Fruit fly (Drosophila melanogaster) S2 (cell line): Measurements from ENCODE around the gene Vha100-4.

Experiments used
- CG8478 ChIP-seq: fragments of >200 bp; optimal IDR thresholded peaks from 2 replicates; lab custom pipeline; 2018
- CTCF ChIP-seq, 2 experiments: fragments of >200 bp; optimal IDR thresholded peaks; 2 replicates each; lab custom pipeline; 2018

- TF ChIP-seq CG8478 (lab: Kevin White, UChicago) (no peak), CTCF (optimal IDR thresholded peaks at IDR 0.05; lab: Kevin White, UChicago) (no peak)
Observed at dm6 chr3R:18438181-18438826, 48.7 kb upstream of the Vha100-4 start.
